Fruit fly (Drosophila melanogaster) whole organism, embryonic: Measurements from ENCODE around the gene Dph5.

Experiments
- ATbp ChIP-seq: fragments of 200-800 bp; sonication (Bioruptor generic); optimal IDR thresholded peaks from 2 replicates; lab custom pipeline; 2017; ENCODE audit warnings: missing biosample characterization, mild to moderate bottlenecking, missing genetic modification characterization, missing genetic modification reagents
- CG10979 ChIP-seq: fragments of 200-800 bp; sonication (Bioruptor generic); optimal IDR thresholded peaks from 2 replicates; lab custom pipeline; 2018; ENCODE audit warnings: missing biosample characterization, mild to moderate bottlenecking, missing genetic modification characterization, moderate library complexity
- CG11696 ChIP-seq: fragments of 200-800 bp; sonication (Bioruptor generic); IDR thresholded peaks from 2 replicates; pipeline ENCODE4 v1.3.6; 2022; ENCODE audit warnings: missing biosample characterization, missing genetic modification characterization
- CG12299 ChIP-seq: fragments of 200-800 bp; sonication (Bioruptor generic); optimal IDR thresholded peaks from 2 replicates; lab custom pipeline; 2018; ENCODE audit warnings: missing biosample characterization, mild to moderate bottlenecking, missing genetic modification characterization
- CG12391 ChIP-seq: fragments of 200-800 bp; sonication (Bioruptor generic); optimal IDR thresholded peaks from 3 replicates; lab custom pipeline; 2018; ENCODE audit warnings: missing biosample characterization, mild to moderate bottlenecking, missing genetic modification characterization, moderate library complexity
- CG13287 ChIP-seq: fragments of 200-800 bp; sonication (Bioruptor generic); IDR thresholded peaks from 2 replicates; pipeline ENCODE4 v1.3.6; 2022; ENCODE audit warnings: missing biosample characterization, missing genetic modification characterization; ENCODE audit not compliant: partially characterized antibody
- CG15514 ChIP-seq: fragments of 200-800 bp; sonication (Bioruptor generic); optimal IDR thresholded peaks from 3 replicates; lab custom pipeline; 2017; ENCODE audit warnings: missing biosample characterization, missing genetic modification characterization, mild to moderate bottlenecking, moderate library complexity, missing genetic modification reagents
- CG17802 ChIP-seq: fragments of 200-800 bp; sonication (Bioruptor generic); optimal IDR thresholded peaks from 2 replicates; lab custom pipeline; 2018; ENCODE audit warnings: missing biosample characterization, mild to moderate bottlenecking, missing genetic modification characterization, moderate library complexity
- CG2875 ChIP-seq: fragments of 200-800 bp; sonication (Bioruptor generic); optimal IDR thresholded peaks from 2 replicates; lab custom pipeline; 2017; ENCODE audit warnings: missing biosample characterization, mild to moderate bottlenecking, missing genetic modification characterization, missing genetic modification reagents
- CG31388 ChIP-seq: fragments of 200-800 bp; sonication (Bioruptor generic); optimal IDR thresholded peaks from 2 replicates; lab custom pipeline; 2016; ENCODE audit warnings: missing biosample characterization, missing genetic modification characterization
- CG33557 ChIP-seq: fragments of 200-800 bp; sonication (Bioruptor generic); optimal IDR thresholded peaks from 2 replicates; lab custom pipeline; 2019; ENCODE audit warnings: missing biosample characterization, mild to moderate bottlenecking, missing genetic modification characterization, moderate library complexity
- CG4282 ChIP-seq: fragments of 200-800 bp; sonication (Bioruptor generic); optimal IDR thresholded peaks from 2 replicates; lab custom pipeline; 2016; ENCODE audit warnings: missing biosample characterization, missing genetic modification characterization
- CG4404 ChIP-seq: fragments of 200-800 bp; sonication (Bioruptor generic); IDR thresholded peaks from 2 replicates; pipeline ENCODE4 v1.3.6; 2022; ENCODE audit warnings: missing biosample characterization, missing genetic modification characterization
- CG4820 ChIP-seq: fragments of 200-800 bp; sonication (Bioruptor generic); optimal IDR thresholded peaks from 3 replicates; lab custom pipeline; 2016; ENCODE audit warnings: missing biosample characterization, missing genetic modification characterization
- CG5180 ChIP-seq: fragments of 200-800 bp; sonication (Bioruptor generic); optimal IDR thresholded peaks from 3 replicates; lab custom pipeline; 2017; ENCODE audit warnings: missing biosample characterization, missing genetic modification characterization, mild to moderate bottlenecking, moderate library complexity, missing genetic modification reagents
- CG8281 ChIP-seq: fragments of 200-800 bp; sonication (Bioruptor generic); optimal IDR thresholded peaks from 2 replicates; lab custom pipeline; 2018; ENCODE audit warnings: missing biosample characterization, mild to moderate bottlenecking, missing genetic modification characterization, moderate library complexity
- CG8765 ChIP-seq: fragments of 200-800 bp; sonication (Bioruptor generic); IDR thresholded peaks from 2 replicates; pipeline ENCODE4 v1.3.6; 2022; ENCODE audit warnings: missing biosample characterization, missing genetic modification characterization
- D ChIP-seq, 2 experiments: fragments of 200-800 bp in 1 of 2; fragments of >200 bp in 1 of 2; sonication (Bioruptor generic) in 1 of 2; optimal IDR thresholded peaks; 2 replicates in 1 of 2; 3 replicates in 1 of 2; lab custom pipeline; 2017; ENCODE audit warnings: mild to moderate bottlenecking in 1 of 2, missing biosample characterization in 1 of 2, missing genetic modification characterization in 1 of 2, missing genetic modification reagents in 1 of 2
- D19A ChIP-seq: fragments of 200-800 bp; optimal IDR thresholded peaks from 3 replicates; lab custom pipeline; 2019; ENCODE audit warnings: missing biosample characterization, mild to moderate bottlenecking, missing genetic modification characterization, moderate library complexity
- Deaf1 ChIP-seq: fragments of 200-800 bp; optimal IDR thresholded peaks from 3 replicates; lab custom pipeline; 2019; ENCODE audit warnings: missing biosample characterization, mild to moderate bottlenecking, missing genetic modification characterization, moderate library complexity
- Doc2 ChIP-seq: fragments of 200-800 bp; sonication (Bioruptor generic); IDR thresholded peaks from 2 replicates; pipeline ENCODE4 v1.3.6; 2022; ENCODE audit warnings: missing biosample characterization, missing genetic modification characterization
- Fer1 ChIP-seq: fragments of 200-800 bp; sonication (Bioruptor generic); optimal IDR thresholded peaks from 2 replicates; lab custom pipeline; 2017; ENCODE audit warnings: missing biosample characterization, mild to moderate bottlenecking, missing genetic modification characterization
- Fer3 ChIP-seq: fragments of 200-800 bp; sonication (Bioruptor generic); optimal IDR thresholded peaks from 2 replicates; lab custom pipeline; 2018; ENCODE audit warnings: missing biosample characterization, mild to moderate bottlenecking, missing genetic modification characterization, moderate library complexity
- Hr39 ChIP-seq: fragments of >200 bp; optimal IDR thresholded peaks from 2 replicates; lab custom pipeline; 2017
- Jarid2 ChIP-seq: fragments of 200-800 bp; sonication (Bioruptor generic); optimal IDR thresholded peaks from 3 replicates; lab custom pipeline; 2017; ENCODE audit warnings: mild to moderate bottlenecking, missing biosample characterization, missing genetic modification reagents, missing genetic modification characterization
- Med ChIP-seq: fragments of 200-800 bp; sonication (Bioruptor generic); peaks from one replicate; lab custom pipeline; 2016; ENCODE audit warnings: missing biosample characterization, missing genetic modification characterization, mild to moderate bottlenecking, inconsistent platforms, moderate library complexity
- Mrtf ChIP-seq: fragments of 200-800 bp; sonication (Bioruptor generic); IDR thresholded peaks from 3 replicates; pipeline ENCODE4 v1.3.6; 2022; ENCODE audit warnings: missing biosample characterization, missing genetic modification characterization
- Opbp ChIP-seq: fragments of 200-800 bp; sonication (Bioruptor generic); IDR thresholded peaks from 3 replicates; pipeline ENCODE4 v1.3.6; 2022; ENCODE audit warnings: missing biosample characterization, missing genetic modification characterization; ENCODE audit not compliant: partially characterized antibody
- Ravus ChIP-seq: fragments of 200-800 bp; sonication (Bioruptor generic); IDR thresholded peaks from 2 replicates; pipeline ENCODE4 v1.3.6; 2022; ENCODE audit warnings: missing biosample characterization, missing genetic modification characterization
- Sox102F ChIP-seq: fragments of 200-800 bp; sonication (Bioruptor generic); optimal IDR thresholded peaks from 2 replicates; lab custom pipeline; 2018; ENCODE audit warnings: missing biosample characterization, mild to moderate bottlenecking, missing genetic modification characterization, moderate library complexity
- Xrp1 ChIP-seq: fragments of 200-800 bp; sonication (Bioruptor generic); IDR thresholded peaks from 2 replicates; pipeline ENCODE4 v1.3.6; 2022; ENCODE audit warnings: missing biosample characterization, missing genetic modification characterization
- cato ChIP-seq: fragments of 200-800 bp; sonication (Bioruptor generic); optimal IDR thresholded peaks from 2 replicates; lab custom pipeline; 2016; ENCODE audit warnings: missing biosample characterization, missing genetic modification characterization, borderline replicate concordance
- chinmo ChIP-seq: fragments of 200-800 bp; sonication (Bioruptor generic); IDR thresholded peaks from 4 replicates; pipeline ENCODE4 v1.3.6; 2022; ENCODE audit warnings: missing biosample characterization, missing genetic modification characterization; ENCODE audit not compliant: partially characterized antibody
- ci ChIP-seq: fragments of 200-800 bp; sonication (Bioruptor generic); IDR thresholded peaks from 3 replicates; pipeline ENCODE4 v1.3.6; 2022; ENCODE audit warnings: missing biosample characterization, missing genetic modification characterization
- croc ChIP-seq: fragments of 200-800 bp; sonication (Bioruptor generic); conservative IDR thresholded peaks from 3 replicates; pipeline ENCODE4 v1.3.6; 2022; ENCODE audit warnings: missing biosample characterization, missing genetic modification characterization
- da ChIP-seq: fragments of 200-800 bp; sonication (Bioruptor generic); optimal IDR thresholded peaks from 2 replicates; lab custom pipeline; 2016; ENCODE audit warnings: missing biosample characterization, missing genetic modification characterization
- dpn ChIP-seq, 2 experiments: fragments of 200-800 bp; sonication (Bioruptor generic); optimal IDR thresholded peaks; 3 replicates each; lab custom pipeline; 2016; ENCODE audit warnings: missing biosample characterization in 2 of 2, missing genetic modification characterization in 2 of 2
- gce ChIP-seq: fragments of 200-800 bp; sonication (Bioruptor generic); IDR thresholded peaks from 3 replicates; pipeline ENCODE4 v1.3.6; 2022; ENCODE audit warnings: missing biosample characterization, missing genetic modification characterization
- gem ChIP-seq: fragments of 200-800 bp; sonication (Bioruptor generic); optimal IDR thresholded peaks from 2 replicates; lab custom pipeline; 2019; ENCODE audit warnings: missing biosample characterization, mild to moderate bottlenecking, missing genetic modification characterization, moderate library complexity
- lov ChIP-seq, 2 experiments: fragments of 200-800 bp in 1 of 2; fragments of >200 bp in 1 of 2; sonication (Bioruptor generic) in 1 of 2; IDR thresholded peaks in 1 of 2; optimal IDR thresholded peaks in 1 of 2; 2 replicates in 1 of 2; 3 replicates in 1 of 2; pipeline versions ENCODE4 v1.3.6 to Lab custom; 2017 to 2022; ENCODE audit warnings: missing biosample characterization in 1 of 2, missing genetic modification characterization in 1 of 2
- nau ChIP-seq: fragments of 200-800 bp; sonication (Bioruptor generic); optimal IDR thresholded peaks from 3 replicates; lab custom pipeline; 2017; ENCODE audit warnings: missing biosample characterization, mild to moderate bottlenecking, missing genetic modification characterization, missing genetic modification reagents
- otp ChIP-seq: fragments of 200-800 bp; sonication (Bioruptor generic); IDR thresholded peaks from 3 replicates; pipeline ENCODE4, ENCODE4 v1.3.6; 2022; ENCODE audit warnings: missing biosample characterization, missing genetic modification characterization
- p53 ChIP-seq: fragments of 200-800 bp; sonication (Bioruptor generic); optimal IDR thresholded peaks from 2 replicates; lab custom pipeline; 2016; ENCODE audit warnings: missing biosample characterization, missing genetic modification characterization
- phol ChIP-seq: fragments of 200-800 bp; sonication (Bioruptor generic); optimal IDR thresholded peaks from 3 replicates; lab custom pipeline; 2018; ENCODE audit warnings: missing biosample characterization, mild to moderate bottlenecking, missing genetic modification characterization, moderate library complexity
- seq ChIP-seq: fragments of 200-800 bp; sonication (Bioruptor generic); IDR thresholded peaks from 2 replicates; pipeline ENCODE4 v1.3.6; 2022; ENCODE audit warnings: missing biosample characterization, missing genetic modification characterization
- sob ChIP-seq: fragments of 200-800 bp; sonication (Bioruptor generic); IDR thresholded peaks from 2 replicates; pipeline ENCODE4 v1.3.6; 2022; ENCODE audit warnings: missing biosample characterization, missing genetic modification characterization
- tap ChIP-seq: fragments of 200-800 bp; optimal IDR thresholded peaks from 3 replicates; lab custom pipeline; 2019; ENCODE audit warnings: missing biosample characterization, mild to moderate bottlenecking, missing genetic modification characterization, moderate library complexity
- zfh1 ChIP-seq: fragments of 200-800 bp; sonication (Bioruptor generic); IDR thresholded peaks from 3 replicates; pipeline ENCODE4 v1.3.6; 2022; ENCODE audit warnings: missing biosample characterization, missing genetic modification characterization

The Dph5 gene

dm6 chr3R:22589311-22589710, 6.3 kb upstream of the Dph5 start (continued):
- TF ChIP-seq CG33557 (GFP tag; lab: Kevin White, UChicago) (peak; percentile 53), CG12299 (tag; lab: Kevin White, UChicago) (no peak), Jarid2 (GFP tag; lab: Kevin White, UChicago) (peak; percentile 30), CG5180 (GFP tag; lab: Kevin White, UChicago) (peak; percentile 45), da (GFP tag; lab: Kevin White, UChicago) (no peak), Opbp (GFP tag; lab: Robert Waterston, UW) (no peak), cato (GFP tag; lab: Kevin White, UChicago) (no peak), Hr39 (lab: Kevin White, UChicago) (no peak), nau (peak; percentile 69), CG2875 (GFP tag; lab: Kevin White, UChicago) (peak; percentile 78), Xrp1 (GFP tag; lab: Robert Waterston, UW) (peak; percentile 51), CG4820 (GFP tag; lab: Kevin White, UChicago) (no peak), seq (GFP tag; lab: Robert Waterston, UW) (peak; percentile 16; the same call in 1 of the 2 replicates), CG4404 (GFP tag; lab: Robert Waterston, UW) (no peak), Fer1 (peak; percentile 27), chinmo (0 out of 4 replicates have a peak, but pooled peaks have one; percentile 11), CG8281 (peak; percentile 32), Sox102F (GFP tag; lab: Kevin White, UChicago) (peak; percentile 69), Deaf1 (tag; lab: Kevin White, UChicago) (no peak), CG17802 (tag; lab: Kevin White, UChicago) (peak; percentile 26), zfh1 (0 out of 3 replicates have a peak, but pooled peaks have one; percentile 10), CG8765 (GFP tag; lab: Robert Waterston, UW) (no peak), D (optimal IDR thresholded peaks at IDR 0.05; lab: Kevin White, UChicago) (no peak), D (GFP tag; optimal IDR thresholded peaks at IDR 0.05; lab: Kevin White, UChicago) (peak; percentile 56), Ravus (GFP tag; lab: Robert Waterston, UW) (no peak), CG10979 (tag; lab: Kevin White, UChicago) (peak; percentile 7), D19A (tag; lab: Kevin White, UChicago) (no peak), phol (tag; lab: Kevin White, UChicago) (peak; percentile 5), ATbp (GFP tag; lab: Kevin White, UChicago) (peak; percentile 88), ci (GFP tag; lab: Robert Waterston, UW) (peak; percentile 63; the same call in 1 of the 3 replicates), CG13287 (GFP tag; lab: Robert Waterston, UW) (no peak), dpn (GFP tag; optimal IDR thresholded peaks at IDR 0.05; lab: Kevin White, UChicago) (peak in 1 of 2 experiments; percentile 6), CG12391 (peak; percentile 29), p53 (no peak), CG15514 (GFP tag; lab: Kevin White, UChicago) (peak; percentile 12), Fer3 (tag; lab: Kevin White, UChicago) (peak; percentile 32), CG31388 (GFP tag; lab: Kevin White, UChicago) (no peak), sob (GFP tag; lab: Robert Waterston, UW) (peak; percentile 10; the same call in 1 of the 2 replicates), croc (GFP tag; lab: Robert Waterston, UW) (no peak), gce (0 out of 3 replicates have a peak, but pooled peaks have one; percentile 52), Mrtf (peak; percentile 31; the same call in 1 of the 3 replicates), tap (tag; lab: Kevin White, UChicago) (peak; percentile 59), CG11696 (no peak), otp (0 out of 3 replicates have a peak, but pooled peaks have one; percentile 55), gem (peak; percentile 64), CG4282 (no peak), lov (optimal IDR thresholded peaks at IDR 0.05; lab: Kevin White, UChicago) (no peak), lov (GFP tag; IDR thresholded peaks at IDR 0.05; lab: Robert Waterston, UW) (0 out of 3 replicates have a peak, but pooled peaks have one; percentile 47), Doc2 (no peak), Med (peak; percentile 65)
